Worm (Caenorhabditis elegans) whole organism, mixed stage, embryonic: ENCODE measurements around the gene F28F8.9.

Experiments
- M03D4.4 ChIP-seq: sonication (generic microtip); optimal IDR thresholded peaks from 2 replicates; lab custom pipeline; 2017; ENCODE audit warnings: mild to moderate bottlenecking, missing genetic modification characterization, missing compliant biosample characterization
- bed-3 ChIP-seq: fragments of 200-800 bp; sonication (Bioruptor generic); optimal IDR thresholded peaks from 3 replicates; lab custom pipeline; 2018; ENCODE audit warnings: mild to moderate bottlenecking, missing genetic modification characterization, moderate library complexity, missing compliant biosample characterization
- blmp-1 ChIP-seq: fragments of 150-350 bp; optimal IDR thresholded peaks from 2 replicates; lab custom pipeline; 2014; ENCODE audit warnings: missing biosample characterization, missing genetic modification characterization
- ceh-39 ChIP-seq: fragments of 150-350 bp; optimal IDR thresholded peaks from 2 replicates; lab custom pipeline; 2014; ENCODE audit warnings: missing biosample characterization, missing genetic modification characterization
- ceh-43 ChIP-seq: fragments of 200-800 bp; sonication (Bioruptor generic); optimal IDR thresholded peaks from 2 replicates; lab custom pipeline; 2018; ENCODE audit warnings: mild to moderate bottlenecking, missing genetic modification characterization, moderate library complexity, missing compliant biosample characterization
- ceh-83 ChIP-seq: fragments of 200-800 bp; sonication (Bioruptor generic); optimal IDR thresholded peaks from 2 replicates; lab custom pipeline; 2018; ENCODE audit warnings: mild to moderate bottlenecking, missing genetic modification characterization, missing compliant biosample characterization
- ces-1 ChIP-seq: fragments of 150-350 bp; optimal IDR thresholded peaks from 2 replicates; lab custom pipeline; 2014; ENCODE audit warnings: missing biosample characterization, missing genetic modification reagents, missing genetic modification characterization
- cnd-1 ChIP-seq: fragments of 200-800 bp; sonication (Bioruptor generic); optimal IDR thresholded peaks from 2 replicates; lab custom pipeline; 2018; ENCODE audit warnings: mild to moderate bottlenecking, missing genetic modification characterization, missing compliant biosample characterization
- drap-1 ChIP-seq: fragments of 200-800 bp; sonication (Bioruptor generic); optimal IDR thresholded peaks from 3 replicates; lab custom pipeline; 2018; ENCODE audit warnings: mild to moderate bottlenecking, missing genetic modification characterization, missing compliant biosample characterization
- elt-1 ChIP-seq: sonication (generic microtip); optimal IDR thresholded peaks from 2 replicates; lab custom pipeline; 2017; ENCODE audit warnings: missing genetic modification characterization, mild to moderate bottlenecking, missing compliant biosample characterization, antibody characterized with exemption, moderate library complexity, borderline replicate concordance; ENCODE audit not compliant: insufficient read depth
- elt-3 ChIP-seq: fragments of 150-350 bp; optimal IDR thresholded peaks from 2 replicates; lab custom pipeline; 2014; ENCODE audit warnings: missing biosample characterization, missing genetic modification characterization
- ham-2 ChIP-seq: fragments of 200-800 bp; sonication (Bioruptor generic); optimal IDR thresholded peaks from 2 replicates; lab custom pipeline; 2018; ENCODE audit warnings: mild to moderate bottlenecking, missing genetic modification characterization, missing compliant biosample characterization
- hlh-1 ChIP-seq: fragments of 150-350 bp; optimal IDR thresholded peaks from 2 replicates; lab custom pipeline; 2014; ENCODE audit warnings: missing biosample characterization, missing genetic modification reagents, missing genetic modification characterization
- lin-13 ChIP-seq: fragments of 150-350 bp; optimal IDR thresholded peaks from 2 replicates; lab custom pipeline; 2014; ENCODE audit warnings: missing biosample characterization, missing genetic modification characterization
- lin-32 ChIP-seq: fragments of 200-800 bp; sonication (Bioruptor generic); optimal IDR thresholded peaks from 2 replicates; lab custom pipeline; 2018; ENCODE audit warnings: mild to moderate bottlenecking, missing genetic modification characterization, missing compliant biosample characterization
- lsy-2 ChIP-seq: fragments of 150-350 bp; optimal IDR thresholded peaks from 2 replicates; lab custom pipeline; 2014; ENCODE audit warnings: missing biosample characterization, missing genetic modification characterization
- mab-5 ChIP-seq: fragments of 150-350 bp; optimal IDR thresholded peaks from 2 replicates; lab custom pipeline; 2014; ENCODE audit warnings: missing biosample characterization, missing genetic modification characterization
- mls-2 ChIP-seq: sonication (generic microtip); optimal IDR thresholded peaks from 2 replicates; lab custom pipeline; 2016; ENCODE audit warnings: mild to moderate bottlenecking, missing genetic modification characterization, moderate library complexity, missing compliant biosample characterization
- nhr-12 ChIP-seq: fragments of 150-350 bp; optimal IDR thresholded peaks from 2 replicates; lab custom pipeline; 2014; ENCODE audit warnings: missing biosample characterization, missing genetic modification characterization
- nhr-2 ChIP-seq: fragments of 150-350 bp; optimal IDR thresholded peaks from 2 replicates; lab custom pipeline; 2014; ENCODE audit warnings: missing biosample characterization, missing genetic modification characterization
- nhr-237 ChIP-seq: fragments of 150-350 bp; optimal IDR thresholded peaks from 2 replicates; lab custom pipeline; 2014; ENCODE audit warnings: missing biosample characterization, missing genetic modification characterization
- nhr-28 ChIP-seq: fragments of 150-350 bp; optimal IDR thresholded peaks from 2 replicates; lab custom pipeline; 2014; ENCODE audit warnings: missing biosample characterization, missing genetic modification characterization
- nhr-76 ChIP-seq: sonication (generic microtip); optimal IDR thresholded peaks from 2 replicates; lab custom pipeline; 2017; ENCODE audit warnings: missing biosample characterization, missing genetic modification characterization
- pha-4 ChIP-seq: fragments of 150-350 bp; optimal IDR thresholded peaks from 2 replicates; lab custom pipeline; 2018; ENCODE audit warnings: missing biosample characterization, missing genetic modification reagents, missing genetic modification characterization
- sem-2 ChIP-seq: fragments of 200-800 bp; sonication (Bioruptor generic); optimal IDR thresholded peaks from 2 replicates; lab custom pipeline; 2018; ENCODE audit warnings: mild to moderate bottlenecking, missing genetic modification characterization, missing compliant biosample characterization
- snpc-4 ChIP-seq: fragments of 150-350 bp; optimal IDR thresholded peaks from 2 replicates; lab custom pipeline; 2014; ENCODE audit warnings: missing biosample characterization, missing genetic modification characterization
- sptf-1 ChIP-seq: sonication (generic microtip); optimal IDR thresholded peaks from 2 replicates; lab custom pipeline; 2017; ENCODE audit warnings: mild to moderate bottlenecking, missing genetic modification characterization, moderate library complexity, missing compliant biosample characterization
- tbx-8 ChIP-seq: fragments of 200-800 bp; sonication (Bioruptor generic); optimal IDR thresholded peaks from 2 replicates; lab custom pipeline; 2018; ENCODE audit warnings: mild to moderate bottlenecking, missing genetic modification characterization, moderate library complexity, missing compliant biosample characterization
- unc-120 ChIP-seq: sonication (generic microtip); optimal IDR thresholded peaks from 2 replicates; lab custom pipeline; 2017; ENCODE audit warnings: missing genetic modification characterization, missing compliant biosample characterization; ENCODE audit not compliant: poor library complexity, severe bottlenecking
- unc-39 ChIP-seq: fragments of 150-350 bp; optimal IDR thresholded peaks from 2 replicates; lab custom pipeline; 2014; ENCODE audit warnings: missing biosample characterization, missing genetic modification characterization
- unc-62 ChIP-seq: fragments of 150-350 bp; optimal IDR thresholded peaks from 2 replicates; lab custom pipeline; 2014; ENCODE audit warnings: missing biosample characterization, missing genetic modification reagents, missing genetic modification characterization
- zip-8 ChIP-seq: fragments of 150-350 bp; optimal IDR thresholded peaks from 2 replicates; lab custom pipeline; 2014; ENCODE audit warnings: missing biosample characterization, missing genetic modification characterization
- ztf-11 ChIP-seq: fragments of 150-350 bp; optimal IDR thresholded peaks from 2 replicates; lab custom pipeline; 2014; ENCODE audit warnings: missing biosample characterization, missing genetic modification characterization

The F28F8.9 gene

ce11 chrV:15544898-15545297 is 33.6 kb downstream of the F28F8.9 start, which contains the start of gene glb-14:
Gene glb-14, minus strand, starts transcription at chrV:15544994.
- TF ChIP-seq blmp-1 (no peak), nhr-2 (tag; lab: Kevin White, UChicago) (no peak), hlh-1 (no peak), ces-1 (no peak), mab-5 (tag; lab: Kevin White, UChicago) (no peak), sptf-1 (tag; lab: Kevin White, UChicago) (no peak), nhr-76 (tag; lab: Kevin White, UChicago) (no peak), ham-2 (GFP tag; lab: Kevin White, UChicago) (no peak), nhr-28 (no peak)

- no peak for TF ChIP-seq elt-1 (tag; lab: Kevin White, UChicago)
- TF ChIP-seq M03D4.4 (tag; lab: Kevin White, UChicago): no peak
- no peak for TF ChIP-seq nhr-76 (tag; lab: Kevin White, UChicago)
- TF ChIP-seq blmp-1: no peak
- TF ChIP-seq nhr-237: no peak
- TF ChIP-seq lin-13 (tag; lab: Kevin White, UChicago): no peak
- no peak for TF ChIP-seq ztf-11
- no peak for TF ChIP-seq mab-5 (tag; lab: Kevin White, UChicago)
- TF ChIP-seq nhr-2 (tag; lab: Kevin White, UChicago): no peak
- TF ChIP-seq tbx-8 (GFP tag; lab: Kevin White, UChicago): no peak
- no peak for TF ChIP-seq ceh-43
- TF ChIP-seq elt-3: no peak
- TF ChIP-seq, all 35 proteins: peak for 0
These were observed 35.2 kb downstream of the F28F8.9 start for ce11 chrV:15543252-15543651.

- no peak for TF ChIP-seq lin-32 (GFP tag; lab: Kevin White, UChicago)
- no peak for TF ChIP-seq bed-3 (GFP tag; lab: Kevin White, UChicago)
- TF ChIP-seq ham-2 (GFP tag; lab: Kevin White, UChicago): no peak
- no peak for TF ChIP-seq nhr-237
- no peak for TF ChIP-seq drap-1 (GFP tag; lab: Kevin White, UChicago)
- no peak for TF ChIP-seq tbx-8 (GFP tag; lab: Kevin White, UChicago)
- no peak for TF ChIP-seq elt-3
- no peak for TF ChIP-seq nhr-28
- TF ChIP-seq unc-120: no peak
- TF ChIP-seq M03D4.4 (tag; lab: Kevin White, UChicago): no peak
- TF ChIP-seq nhr-76 (tag; lab: Kevin White, UChicago): no peak
- no peak for TF ChIP-seq lsy-2 (tag; lab: Kevin White, UChicago)
- no peak for TF ChIP-seq ceh-39
- TF ChIP-seq snpc-4: no peak
- no peak for TF ChIP-seq sptf-1 (tag; lab: Kevin White, UChicago)
These were observed 40.5 kb downstream of the F28F8.9 start, which contains the start of gene prde-1 for ce11 chrV:15537923-15538322. Gene prde-1, plus strand, starts transcription at chrV:15538244.

- TF ChIP-seq hlh-1: no peak
- no peak for TF ChIP-seq ceh-43
- no peak for TF ChIP-seq ham-2 (GFP tag; lab: Kevin White, UChicago)
- no peak for TF ChIP-seq unc-62 (GFP tag; lab: Kevin White, UChicago)
- no peak for TF ChIP-seq nhr-12 (tag; lab: Kevin White, UChicago)
- TF ChIP-seq lin-32 (GFP tag; lab: Kevin White, UChicago): no peak
- TF ChIP-seq tbx-8 (GFP tag; lab: Kevin White, UChicago): no peak
These were observed 42.2 kb downstream of the F28F8.9 start, which contains the start of gene F21A3.4 for ce11 chrV:15536320-15536719. Gene F21A3.4, plus strand, starts transcription at chrV:15536620.

ce11 chrV:15533864-15534263 is 44.6 kb downstream of the F28F8.9 start, which contains the start of gene F21A3.2:
Gene F21A3.2, minus strand, starts transcription at chrV:15533964.
- TF ChIP-seq cnd-1 (tag; lab: Kevin White, UChicago): no peak
- no peak for TF ChIP-seq ham-2 (GFP tag; lab: Kevin White, UChicago)
- TF ChIP-seq unc-39: no peak
- TF ChIP-seq hlh-1: no peak
- no peak for TF ChIP-seq blmp-1
- no peak for TF ChIP-seq pha-4 (tag; lab: Kevin White, UChicago)
- no peak for TF ChIP-seq lsy-2 (tag; lab: Kevin White, UChicago)
- TF ChIP-seq unc-120: no peak
- TF ChIP-seq sem-2 (GFP tag; lab: Kevin White, UChicago): no peak
- no peak for TF ChIP-seq mls-2 (tag; lab: Kevin White, UChicago)
- no peak for TF ChIP-seq ceh-83
- TF ChIP-seq nhr-2 (tag; lab: Kevin White, UChicago): no peak
- TF ChIP-seq tbx-8 (GFP tag; lab: Kevin White, UChicago): no peak
- no peak for TF ChIP-seq zip-8
- TF ChIP-seq nhr-12 (tag; lab: Kevin White, UChicago): no peak
- TF ChIP-seq mab-5 (tag; lab: Kevin White, UChicago): no peak
- no peak for TF ChIP-seq drap-1 (GFP tag; lab: Kevin White, UChicago)
